Worm (Caenorhabditis elegans) whole organism, L3 larva: ENCODE data around the gene oatr-1.

Source experiments
- elt-3 ChIP-seq, 3 experiments: fragments of 150-350 bp in 1 of 3; sonication (generic microtip) in 2 of 3; optimal IDR thresholded peaks; 2 replicates in 2 of 3; 4 replicates in 1 of 3; lab custom pipeline; 2014 to 2017; ENCODE audit warnings: missing biosample characterization in 3 of 3, missing genetic modification characterization in 3 of 3
- nfya-1 ChIP-seq: sonication (generic microtip); optimal IDR thresholded peaks from 2 replicates; lab custom pipeline; 2017; ENCODE audit warnings: missing genetic modification characterization, mild to moderate bottlenecking, missing compliant biosample characterization, antibody characterized with exemption, moderate library complexity; ENCODE audit not compliant: insufficient read depth
- nhr-28 ChIP-seq: fragments of 150-350 bp; optimal IDR thresholded peaks from 2 replicates; lab custom pipeline; 2014; ENCODE audit warnings: missing biosample characterization, missing genetic modification characterization
- nhr-43 ChIP-seq: sonication (generic microtip); optimal IDR thresholded peaks from 2 replicates; lab custom pipeline; 2016; ENCODE audit warnings: mild to moderate bottlenecking, missing genetic modification characterization, missing compliant biosample characterization; ENCODE audit not compliant: poor library complexity, severe bottlenecking
- pha-4 ChIP-seq: fragments of 150-350 bp; optimal IDR thresholded peaks from 2 replicates; lab custom pipeline; 2014; ENCODE audit warnings: missing biosample characterization, missing genetic modification reagents, missing genetic modification characterization
- pqm-1 ChIP-seq: fragments of 150-350 bp; optimal IDR thresholded peaks from 2 replicates; lab custom pipeline; 2017; ENCODE audit warnings: missing biosample characterization, missing genetic modification characterization, inconsistent platforms
- skn-1 ChIP-seq: fragments of 150-350 bp; optimal IDR thresholded peaks from 2 replicates; lab custom pipeline; 2014; ENCODE audit warnings: missing biosample characterization, missing genetic modification characterization
- unc-62 ChIP-seq: fragments of 150-350 bp; sonication (generic microtip); optimal IDR thresholded peaks from 4 replicates; lab custom pipeline; 2014; ENCODE audit warnings: missing biosample characterization, missing genetic modification reagents, missing genetic modification characterization
- ztf-11 ChIP-seq: fragments of 150-350 bp; optimal IDR thresholded peaks from 2 replicates; lab custom pipeline; 2014; ENCODE audit warnings: missing biosample characterization, missing genetic modification characterization
- ztf-4 ChIP-seq: fragments of 150-350 bp; optimal IDR thresholded peaks from 2 replicates; lab custom pipeline; 2014; ENCODE audit warnings: missing biosample characterization, missing genetic modification characterization

- TF ChIP-seq elt-3 (tag; optimal IDR thresholded peaks at IDR 0.05; lab: Kevin White, UChicago) (no peak), pha-4 (tag; lab: Kevin White, UChicago) (no peak), unc-62 (GFP tag; lab: Kevin White, UChicago) (no peak), ztf-11 (no peak), pqm-1 (tag; lab: Kevin White, UChicago) (no peak), skn-1 (tag; lab: Kevin White, UChicago) (no peak), nhr-28 (tag; lab: Kevin White, UChicago) (no peak), nhr-43 (tag; lab: Kevin White, UChicago) (no peak), nfya-1 (tag; lab: Kevin White, UChicago) (no peak), ztf-4 (no peak)
Measured at ce11 chrIII:6402810-6403209, 6.8 kb upstream of the oatr-1 start.
